4 fruit fly cellular contexts compared by ENCODE assay signal in the genomic region with DNA sequence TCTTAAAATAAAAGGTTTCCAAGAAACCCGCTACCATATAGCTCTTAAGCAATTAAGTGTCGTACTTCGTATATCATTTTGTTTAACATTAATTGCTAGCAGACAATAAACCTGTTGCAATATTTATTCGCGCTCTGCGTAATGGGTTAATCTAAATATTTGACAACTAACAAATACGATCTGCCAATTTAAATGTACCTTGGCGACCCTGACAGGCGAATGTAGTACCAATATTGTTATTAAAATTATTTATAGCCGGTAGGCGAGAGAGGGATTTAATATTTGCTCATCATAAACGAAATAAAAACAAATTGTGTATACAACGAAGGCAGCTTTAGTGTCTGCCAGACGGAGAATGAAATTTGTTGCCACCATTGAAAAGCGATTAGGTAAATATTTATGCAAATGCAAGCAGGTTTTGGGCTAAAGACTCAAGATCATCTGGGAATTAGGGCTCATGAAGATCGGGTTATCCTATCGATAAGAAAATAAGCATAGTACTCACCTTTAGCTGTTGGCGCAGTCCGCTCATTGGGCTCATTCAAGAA.
A peak's percentile ranks its signal among the peaks of the same experiment; 100 is the strongest.
TF ChIP-seq lines count a peak whose summit lies in the region.

No protein-coding gene starts in this region.

- TF ChIP-seq CTCF in whole organism, embryonic (GFP tag; optimal IDR thresholded peaks at IDR 0.05; lab: Kevin White, UChicago) = no peak

TF ChIP-seq in whole organism, adult, 20 proteins besides CTCF, POLR2A, EP300 and RAD21:
- no peak for TF ChIP-seq pad (GFP tag; optimal IDR thresholded peaks at IDR 0.05; lab: Kevin White, UChicago)
- TF ChIP-seq kay (GFP tag; lab: Kevin White, UChicago; ENCODE audit: borderline replicate concordance) = peak; percentile 65
- TF ChIP-seq CG7101 (tag; optimal IDR thresholded peaks at IDR 0.05; lab: Kevin White, UChicago) = peak; percentile 25
TF ChIP-seq in whole organism, adult: peak in this region for 2.

TF ChIP-seq in whole organism, embryonic, 481 proteins besides CTCF, POLR2A, EP300 and RAD21 (continues in another document):
- no peak for TF ChIP-seq Side (GFP tag; optimal IDR thresholded peaks at IDR 0.05; lab: Kevin White, UChicago)
- no peak for TF ChIP-seq da (GFP tag; optimal IDR thresholded peaks at IDR 0.05; lab: Kevin White, UChicago)
- TF ChIP-seq trh (GFP tag; optimal IDR thresholded peaks at IDR 0.05; lab: Kevin White, UChicago) = no peak
- TF ChIP-seq toy (GFP tag; IDR thresholded peaks at IDR 0.05; lab: Robert Waterston, UW) = no peak
- TF ChIP-seq Deaf1 (tag; optimal IDR thresholded peaks at IDR 0.05; lab: Kevin White, UChicago) = no peak
- no peak for TF ChIP-seq CG9437 (GFP tag; optimal IDR thresholded peaks at IDR 0.05; lab: Kevin White, UChicago)
- TF ChIP-seq Awh (GFP tag; IDR thresholded peaks at IDR 0.05; lab: Robert Waterston, UW) = no peak
- TF ChIP-seq CG12942 (GFP tag; optimal IDR thresholded peaks at IDR 0.05; lab: Kevin White, UChicago) = no peak
- no peak for TF ChIP-seq CG18011 (GFP tag; optimal IDR thresholded peaks at IDR 0.05; lab: Kevin White, UChicago)
- TF ChIP-seq kah (GFP tag; optimal IDR thresholded peaks at IDR 0.05; lab: Kevin White, UChicago) = no peak
- TF ChIP-seq CG8281 (tag; optimal IDR thresholded peaks at IDR 0.05; lab: Kevin White, UChicago) = no peak
- no peak for TF ChIP-seq CG9817 (tag; optimal IDR thresholded peaks at IDR 0.05; lab: Kevin White, UChicago)
- no peak for TF ChIP-seq CG13287 (GFP tag; IDR thresholded peaks at IDR 0.05; lab: Robert Waterston, UW; ENCODE audit: partially characterized antibody)
- no peak for TF ChIP-seq eve (GFP tag; optimal IDR thresholded peaks at IDR 0.05; lab: Kevin White, UChicago)
- TF ChIP-seq Neu2 (GFP tag; optimal IDR thresholded peaks at IDR 0.05; lab: Kevin White, UChicago; ENCODE audit: borderline replicate concordance) = no peak
- no peak for TF ChIP-seq ci (GFP tag; IDR thresholded peaks at IDR 0.05; lab: Robert Waterston, UW)
- TF ChIP-seq Doc3 (GFP tag; IDR thresholded peaks at IDR 0.05; lab: Robert Waterston, UW; ENCODE audit: partially characterized antibody) = no peak
- TF ChIP-seq corto (GFP tag; optimal IDR thresholded peaks at IDR 0.05; lab: Kevin White, UChicago) = no peak
- TF ChIP-seq CG13296 (GFP tag; optimal IDR thresholded peaks at IDR 0.05; lab: Kevin White, UChicago) = peak; percentile 34
- TF ChIP-seq ind (GFP tag; optimal IDR thresholded peaks at IDR 0.05; lab: Kevin White, UChicago) = no peak
- no peak for TF ChIP-seq Rx (GFP tag; IDR thresholded peaks at IDR 0.05; lab: Robert Waterston, UW)
- TF ChIP-seq CG15601 (tag; optimal IDR thresholded peaks at IDR 0.05; lab: Kevin White, UChicago) = no peak
- TF ChIP-seq CG13624 (GFP tag; optimal IDR thresholded peaks at IDR 0.05; lab: Kevin White, UChicago) = no peak
- no peak for TF ChIP-seq Xrp1 (GFP tag; IDR thresholded peaks at IDR 0.05; lab: Robert Waterston, UW)
- TF ChIP-seq NC2β (GFP tag; optimal IDR thresholded peaks at IDR 0.05; lab: Kevin White, UChicago) = no peak
- peak; percentile 24 for TF ChIP-seq ash1 (GFP tag; optimal IDR thresholded peaks at IDR 0.05; lab: Kevin White, UChicago)
- no peak for TF ChIP-seq gt (GFP tag; IDR thresholded peaks at IDR 0.05; lab: Robert Waterston, UW)
- TF ChIP-seq cas (GFP tag; IDR thresholded peaks at IDR 0.05; lab: Robert Waterston, UW) = no peak

TF ChIP-seq in whole organism, prepupa, 60 proteins besides CTCF, POLR2A, EP300 and RAD21:
- TF ChIP-seq Eip78C (GFP tag; lab: Kevin White, UChicago) (peak; percentile 69), Ets21C (GFP tag; optimal IDR thresholded peaks at IDR 0.05; lab: Kevin White, UChicago) (no peak), eg (GFP tag; IDR thresholded peaks at IDR 0.05; lab: Robert Waterston, UW) (no peak), fkh (GFP tag; optimal IDR thresholded peaks at IDR 0.05; lab: Kevin White, UChicago) (peak; percentile 80), CG11902 (GFP tag; optimal IDR thresholded peaks at IDR 0.05; lab: Kevin White, UChicago) (no peak), esn (GFP tag; optimal IDR thresholded peaks at IDR 0.05; lab: Kevin White, UChicago) (no peak), topi (GFP tag; optimal IDR thresholded peaks at IDR 0.05; lab: Kevin White, UChicago) (no peak), Lpt (GFP tag; optimal IDR thresholded peaks at IDR 0.05; lab: Kevin White, UChicago) (no peak), Met (GFP tag; optimal IDR thresholded peaks at IDR 0.05; lab: Kevin White, UChicago) (no peak)
TF ChIP-seq in whole organism, prepupa: peak in this region for 2.

TF ChIP-seq in whole organism, wandering third instar larva, 38 proteins besides CTCF, POLR2A, EP300 and RAD21:
- peak; percentile 10 for TF ChIP-seq tai (GFP tag; optimal IDR thresholded peaks at IDR 0.05; lab: Kevin White, UChicago)
- no peak for TF ChIP-seq Jra (GFP tag; optimal IDR thresholded peaks at IDR 0.05; lab: Kevin White, UChicago)
